Fruit fly (Drosophila melanogaster): Measurements from ENCODE around the gene nrv2.

Gene nrv2

dm6 chr2L:6821631-6822030, 23.0 kb upstream of the nrv2 start, which contains the start of gene sens-2 (continued):
- peak; percentile 79 for TF ChIP-seq seq (GFP tag; IDR thresholded peaks at IDR 0.05)
- TF ChIP-seq HLH54F (GFP tag; optimal IDR thresholded peaks at IDR 0.05), result no peak
- peak; percentile 76 for TF ChIP-seq chm (GFP tag; IDR thresholded peaks at IDR 0.05)
- no peak for TF ChIP-seq CG17359 (tag; optimal IDR thresholded peaks at IDR 0.05)
- no peak for TF ChIP-seq CG10274 (GFP tag; optimal IDR thresholded peaks at IDR 0.05)
- TF ChIP-seq CG6175 (GFP tag; IDR thresholded peaks at IDR 0.05), result no peak
- no peak for TF ChIP-seq usp (GFP tag; optimal IDR thresholded peaks at IDR 0.05)
- no peak for TF ChIP-seq odd (GFP tag; optimal IDR thresholded peaks at IDR 0.05)
- TF ChIP-seq Rx (GFP tag; IDR thresholded peaks at IDR 0.05), result no peak
- no peak for TF ChIP-seq tin (GFP tag; optimal IDR thresholded peaks at IDR 0.05)
- peak; percentile 8; the same call in 1 of the 2 replicates for TF ChIP-seq Rfx (GFP tag; IDR thresholded peaks at IDR 0.05)
- TF ChIP-seq CG32767 (GFP tag; IDR thresholded peaks at IDR 0.05), result peak; percentile 13; the same call in 1 of the 2 replicates
- peak; percentile 76 for TF ChIP-seq sd (tag; optimal IDR thresholded peaks at IDR 0.05)
- TF ChIP-seq CG2199 (GFP tag; IDR thresholded peaks at IDR 0.05), result 0 out of 3 replicates have a peak, but pooled peaks have one; percentile 48
- no peak for TF ChIP-seq CG8359 (GFP tag; optimal IDR thresholded peaks at IDR 0.05; ENCODE audit: borderline replicate concordance)
- no peak for TF ChIP-seq CG8281 (tag; optimal IDR thresholded peaks at IDR 0.05)
- peak; percentile 70 for TF ChIP-seq Deaf1 (tag; optimal IDR thresholded peaks at IDR 0.05)
- peak; percentile 50 for TF ChIP-seq vvl (GFP tag; IDR thresholded peaks at IDR 0.05)
- TF ChIP-seq CG17912 (GFP tag; optimal IDR thresholded peaks at IDR 0.05), result no peak
- TF ChIP-seq MBD-R2 (GFP tag; IDR thresholded peaks at IDR 0.05), result 0 out of 2 replicates have a peak, but pooled peaks have one; percentile 9
- no peak for TF ChIP-seq CG17568 (GFP tag; optimal IDR thresholded peaks at IDR 0.05)
- 0 out of 2 replicates have a peak, but pooled peaks have one; percentile 31 for TF ChIP-seq crol (GFP tag; IDR thresholded peaks at IDR 0.05)
- TF ChIP-seq Mad (GFP tag; optimal IDR thresholded peaks at IDR 0.05), result no peak
- 0 out of 2 replicates have a peak, but pooled peaks have one; percentile 6 for TF ChIP-seq Awh (GFP tag; IDR thresholded peaks at IDR 0.05)
- TF ChIP-seq CG9609 (GFP tag; optimal IDR thresholded peaks at IDR 0.05), result no peak
- TF ChIP-seq CG1529 (GFP tag; optimal IDR thresholded peaks at IDR 0.05), result no peak
- no peak for TF ChIP-seq Pdp1 (GFP tag; optimal IDR thresholded peaks at IDR 0.05)
- no peak for TF ChIP-seq CTCF (GFP tag; optimal IDR thresholded peaks at IDR 0.05)
- no peak for TF ChIP-seq CG4282 (GFP tag; optimal IDR thresholded peaks at IDR 0.05)
- no peak for TF ChIP-seq CG1602 (GFP tag; optimal IDR thresholded peaks at IDR 0.05)
- TF ChIP-seq pnt (GFP tag; optimal IDR thresholded peaks at IDR 0.05), result no peak
- TF ChIP-seq crc (GFP tag; optimal IDR thresholded peaks at IDR 0.05), result no peak
- peak; percentile 16 for TF ChIP-seq phol (tag; optimal IDR thresholded peaks at IDR 0.05)
- no peak for TF ChIP-seq Myb (GFP tag; optimal IDR thresholded peaks at IDR 0.05)
- no peak for TF ChIP-seq CG7963 (GFP tag; IDR thresholded peaks at IDR 0.05; ENCODE audit: partially characterized antibody)
- TF ChIP-seq CG17829 (tag; optimal IDR thresholded peaks at IDR 0.05), result peak; percentile 9
- no peak for TF ChIP-seq her (GFP tag; optimal IDR thresholded peaks at IDR 0.05)
- TF ChIP-seq Max (GFP tag; optimal IDR thresholded peaks at IDR 0.05), result no peak
- TF ChIP-seq emc (GFP tag; optimal IDR thresholded peaks at IDR 0.05), result no peak
- TF ChIP-seq CG15696 (tag; optimal IDR thresholded peaks at IDR 0.05), result no peak
- TF ChIP-seq pan (optimal IDR thresholded peaks at IDR 0.05), result no peak
- no peak for TF ChIP-seq pan (GFP tag; optimal IDR thresholded peaks at IDR 0.05 in 1 of 2, IDR thresholded peaks at IDR 0.05 in 1 of 2)
- TF ChIP-seq wek (GFP tag; optimal IDR thresholded peaks at IDR 0.05), result peak; percentile 6
- no peak for TF ChIP-seq Fer3 (tag; optimal IDR thresholded peaks at IDR 0.05)
- no peak for TF ChIP-seq C15 (GFP tag; IDR thresholded peaks at IDR 0.05)
- TF ChIP-seq CG6813 (GFP tag; optimal IDR thresholded peaks at IDR 0.05), result no peak
- no peak for TF ChIP-seq YL-1 (GFP tag; optimal IDR thresholded peaks at IDR 0.05)
- TF ChIP-seq CG3407 (GFP tag; optimal IDR thresholded peaks at IDR 0.05), result no peak
- TF ChIP-seq CG12942 (GFP tag; optimal IDR thresholded peaks at IDR 0.05), result no peak
- TF ChIP-seq Dip3 (GFP tag; optimal IDR thresholded peaks at IDR 0.05), result no peak
- TF ChIP-seq yki (optimal IDR thresholded peaks at IDR 0.05), result no peak
- no peak for TF ChIP-seq CG4424 (GFP tag; optimal IDR thresholded peaks at IDR 0.05)
- no peak for TF ChIP-seq salm (tag; optimal IDR thresholded peaks at IDR 0.05)
